Worm (Caenorhabditis elegans) whole organism, midembryonic: Measurements from ENCODE around the gene hyl-2.

Experiments
- flt-1 ChIP-seq: fragments of 200-800 bp; sonication (Bioruptor generic); IDR thresholded peaks from 2 replicates; pipeline ENCODE4 v1.3.6; 2022; ENCODE audit warnings: missing genetic modification characterization, missing compliant biosample characterization
- klf-2 ChIP-seq: fragments of 200-800 bp; sonication (Bioruptor generic); conservative IDR thresholded peaks from 2 replicates; pipeline ENCODE4 v1.3.6; 2022; ENCODE audit warnings: missing genetic modification reagents, missing genetic modification characterization, missing compliant biosample characterization
- med-1 ChIP-seq: sonication (generic microtip); optimal IDR thresholded peaks from 2 replicates; lab custom pipeline; 2017; ENCODE audit warnings: missing genetic modification characterization, mild to moderate bottlenecking, missing compliant biosample characterization, antibody characterized with exemption, missing genetic modification reagents; ENCODE audit not compliant: insufficient read depth
- ref-1 ChIP-seq: fragments of 200-800 bp; sonication (Bioruptor generic); conservative IDR thresholded peaks from 2 replicates; pipeline ENCODE4 v1.3.6; 2022; ENCODE audit warnings: missing genetic modification reagents, missing genetic modification characterization, missing compliant biosample characterization
- tab-1 ChIP-seq: fragments of 200-800 bp; sonication (Bioruptor generic); IDR thresholded peaks from 2 replicates; pipeline ENCODE4 v1.3.6; 2022; ENCODE audit warnings: missing genetic modification characterization, missing compliant biosample characterization
- ztf-23 ChIP-seq: fragments of 200-800 bp; sonication (Bioruptor generic); IDR thresholded peaks from 2 replicates; pipeline ENCODE4 v1.3.6; 2022; ENCODE audit warnings: missing genetic modification reagents, missing genetic modification characterization, missing compliant biosample characterization
- ztf-29 ChIP-seq: fragments of 200-800 bp; sonication (Bioruptor generic); IDR thresholded peaks from 2 replicates; pipeline ENCODE4 v1.3.6; 2022; ENCODE audit warnings: missing genetic modification reagents, missing genetic modification characterization, missing compliant biosample characterization

DNA sequence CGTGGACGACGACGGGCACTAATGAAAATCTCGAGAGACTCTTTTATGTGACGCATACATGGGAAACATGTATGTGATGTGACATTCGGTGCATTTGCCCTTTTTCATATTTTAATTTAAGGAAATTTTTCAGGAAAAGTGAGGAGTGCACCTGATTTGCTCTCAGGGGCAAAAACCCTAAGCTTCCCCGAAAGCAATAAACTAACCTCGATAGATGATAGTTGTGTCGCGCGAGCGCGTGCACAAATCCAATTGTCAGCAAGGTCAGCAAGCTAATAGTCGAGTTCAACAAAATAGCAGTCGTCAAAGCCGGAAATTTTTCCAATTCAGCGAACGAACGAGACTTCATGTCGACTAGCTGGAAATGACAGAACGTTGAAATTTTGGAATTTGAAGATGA, 18.9 kb upstream of the hyl-2 start:
- TF ChIP-seq ztf-23 (GFP tag; lab: Robert Waterston, UW): no peak
- TF ChIP-seq ref-1 (GFP tag; lab: Robert Waterston, UW): no peak
- no peak for TF ChIP-seq ztf-29 (GFP tag; lab: Robert Waterston, UW)
- TF ChIP-seq med-1 (GFP tag; lab: Kevin White, UChicago): no peak
- no peak for TF ChIP-seq flt-1 (GFP tag; lab: Robert Waterston, UW)
- TF ChIP-seq klf-2 (GFP tag; lab: Robert Waterston, UW): no peak
- no peak for TF ChIP-seq tab-1 (GFP tag; lab: Robert Waterston, UW)
